Worm (Caenorhabditis elegans): ENCODE results near the gene srlf-30.

DNA sequence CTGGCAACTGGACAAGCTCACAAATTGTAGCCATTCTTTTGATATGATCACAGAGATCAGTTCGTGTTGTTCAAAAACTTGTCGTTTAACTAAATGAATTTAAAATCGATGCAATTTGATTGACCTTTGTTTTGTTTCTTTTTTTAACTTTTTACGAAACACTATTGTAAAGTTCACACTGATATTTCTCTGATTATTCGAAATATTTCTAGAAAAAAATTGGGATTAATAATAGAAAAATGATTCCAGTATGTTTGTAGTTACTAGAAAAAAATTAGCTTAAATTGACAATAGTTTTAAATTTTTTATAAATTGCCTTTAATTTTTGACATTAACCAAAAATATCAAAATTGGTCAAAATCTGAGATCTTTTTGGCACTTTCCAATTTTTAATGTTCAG lies 9.0 kb downstream of the srlf-30 start, which contains the start of gene ZK596.2:
- TF ChIP-seq elt-2 (tag; optimal IDR thresholded peaks at IDR 0.05) (no peak), unc-3 (GFP tag; conservative IDR thresholded peaks at IDR 0.05) (no peak), unc-3 (tag; optimal IDR thresholded peaks at IDR 0.05) (no peak), nfya-1 (tag; optimal IDR thresholded peaks at IDR 0.05) (no peak), unc-86 (tag; optimal IDR thresholded peaks at IDR 0.05) (no peak), ama-1 (optimal IDR thresholded peaks at IDR 0.05) (no peak), fkh-6 (tag; optimal IDR thresholded peaks at IDR 0.05) (no peak), pqm-1 (tag; optimal IDR thresholded peaks at IDR 0.05) (no peak), fkh-10 (GFP tag; optimal IDR thresholded peaks at IDR 0.05) (no peak), ceh-22 (tag; optimal IDR thresholded peaks at IDR 0.05) (no peak)
